Worm (Caenorhabditis elegans): Measurements from ENCODE around the gene Y54E2A.7.
A peak's percentile ranks its signal among the peaks of the same experiment; 100 is the strongest.

Y54E2A.7 gene

DNA sequence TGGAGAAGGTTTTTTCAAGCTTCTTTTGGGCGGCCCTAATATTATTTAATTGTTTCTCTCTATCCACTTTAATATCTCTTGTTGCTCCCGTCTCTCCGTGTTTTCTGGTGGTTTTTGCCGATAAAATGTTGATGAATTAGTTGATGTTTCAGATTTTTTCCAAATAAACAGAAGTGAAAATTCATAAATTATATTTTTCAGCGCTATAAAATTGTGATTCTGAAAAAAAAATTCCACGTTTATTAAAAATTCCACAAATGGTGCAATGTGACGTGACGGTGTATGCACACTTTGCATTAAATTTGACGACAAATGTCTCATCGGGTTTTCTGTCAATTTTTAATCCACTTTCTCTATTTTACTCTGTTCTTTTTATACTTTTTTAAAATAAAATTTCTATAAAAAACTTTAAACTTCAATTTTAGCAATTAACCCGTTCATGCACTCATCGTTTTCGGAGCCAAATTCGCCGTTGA is 25.3 kb upstream of the Y54E2A.7 start, which contains the start of gene tbc-20 (continued):
- TF ChIP-seq B0336.3 (GFP tag; IDR thresholded peaks at IDR 0.05) (0 out of 2 replicates have a peak, but pooled peaks have one; percentile 18), madf-6 (GFP tag; IDR thresholded peaks at IDR 0.05) (peak; percentile 76), unc-130 (GFP tag; optimal IDR thresholded peaks at IDR 0.05) (peak; percentile 12), let-607 (tag; optimal IDR thresholded peaks at IDR 0.05) (peak in 1 of 2 experiments; percentile 32), tbp1 (GFP tag; optimal IDR thresholded peaks at IDR 0.05) (peak; percentile 26), ceh-40 (GFP tag; IDR thresholded peaks at IDR 0.05) (no peak), F57C9.4 (tag; optimal IDR thresholded peaks at IDR 0.05) (no peak), egrh-3 (GFP tag; IDR thresholded peaks at IDR 0.05) (no peak), lin-40 (tag; optimal IDR thresholded peaks at IDR 0.05) (peak; percentile 6), ccch-3 (GFP tag; optimal IDR thresholded peaks at IDR 0.05) (no peak), attf-6 (GFP tag; IDR thresholded peaks at IDR 0.05) (0 out of 2 replicates have a peak, but pooled peaks have one; percentile 19), hrde-1 (tag; optimal IDR thresholded peaks at IDR 0.05; ENCODE audit: borderline replicate concordance) (peak; percentile 38), lin-35 (GFP tag; optimal IDR thresholded peaks at IDR 0.05) (peak in 1 of 3 experiments; percentile 28), lsy-27 (tag; optimal IDR thresholded peaks at IDR 0.05; ENCODE audit: borderline replicate concordance, insufficient read depth) (no peak), hmg-1.2 (GFP tag; IDR thresholded peaks at IDR 0.05) (peak; percentile 38), athp-1 (tag; optimal IDR thresholded peaks at IDR 0.05) (peak; percentile 19)

ce11 chrII:14794935-14795454 is 22.2 kb upstream of the Y54E2A.7 start, which contains the start of gene eif-3.B:
TSS of gene eif-3.B (plus strand) at chrII:14795404.
- TF ChIP-seq Y56A3A.18 (GFP tag; IDR thresholded peaks at IDR 0.05), result no peak
- no peak for TF ChIP-seq ceh-79 (tag; optimal IDR thresholded peaks at IDR 0.05)
- peak; percentile 93 for TF ChIP-seq ceh-27 (GFP tag; optimal IDR thresholded peaks at IDR 0.05)
- TF ChIP-seq F55B11.4 (tag; optimal IDR thresholded peaks at IDR 0.05; ENCODE audit: borderline replicate concordance, insufficient read depth), result no peak
- 0 out of 2 replicates have a peak, but pooled peaks have one; percentile 21 for TF ChIP-seq hmg-20 (GFP tag; IDR thresholded peaks at IDR 0.05)
- TF ChIP-seq ZK185.1 (tag; optimal IDR thresholded peaks at IDR 0.05; ENCODE audit: poor library complexity, severe bottlenecking), result no peak
- TF ChIP-seq cebp-2 (GFP tag; IDR thresholded peaks at IDR 0.05), result no peak
- TF ChIP-seq ceh-91 (GFP tag; IDR thresholded peaks at IDR 0.05), result peak; percentile 39; the same call in 1 of the 2 replicates
- TF ChIP-seq F57C9.4 (tag; optimal IDR thresholded peaks at IDR 0.05), result no peak
- TF ChIP-seq F39B2.1 (GFP tag; IDR thresholded peaks at IDR 0.05), result no peak
- peak; percentile 64 for TF ChIP-seq F23B12.7 (tag; optimal IDR thresholded peaks at IDR 0.05; ENCODE audit: insufficient read depth)
- no peak for TF ChIP-seq hlh-26 (GFP tag; conservative IDR thresholded peaks at IDR 0.05)
- TF ChIP-seq him-1 (tag; optimal IDR thresholded peaks at IDR 0.05), result no peak
- TF ChIP-seq zim-3 (tag; optimal IDR thresholded peaks at IDR 0.05), result no peak
- no peak; the same call in 1 of the 2 replicates for TF ChIP-seq Y79H2A.3 (GFP tag; conservative IDR thresholded peaks at IDR 0.05)
- TF ChIP-seq K12H6.12 (tag; optimal IDR thresholded peaks at IDR 0.05), result peak; percentile 79
- TF ChIP-seq madf-3 (GFP tag; IDR thresholded peaks at IDR 0.05), result peak; percentile 64; the same call in 1 of the 2 replicates
- TF ChIP-seq madf-6 (GFP tag; IDR thresholded peaks at IDR 0.05), result peak; percentile 79
- 0 out of 2 replicates have a peak, but pooled peaks have one; percentile 30 for TF ChIP-seq Y67H2A.10 (GFP tag; conservative IDR thresholded peaks at IDR 0.05)
- 0 out of 2 replicates have a peak, but pooled peaks have one; percentile 37 for TF ChIP-seq Y95B8A.8 (GFP tag; IDR thresholded peaks at IDR 0.05)
- TF ChIP-seq madf-10 (tag; optimal IDR thresholded peaks at IDR 0.05), result peak; percentile 77
- no peak for TF ChIP-seq B0261.1 (tag; optimal IDR thresholded peaks at IDR 0.05)
- TF ChIP-seq lsl-1 (GFP tag; optimal IDR thresholded peaks at IDR 0.05), result peak; percentile 54
- TF ChIP-seq attf-5 (GFP tag; optimal IDR thresholded peaks at IDR 0.05), result peak; percentile 95
- peak; percentile 58 for TF ChIP-seq madf-8 (GFP tag; conservative IDR thresholded peaks at IDR 0.05)
- TF ChIP-seq aptf-2 (GFP tag; conservative IDR thresholded peaks at IDR 0.05), result peak; percentile 62; the same call in 1 of the 2 replicates
- peak; percentile 83 for TF ChIP-seq snpc-3.4 (tag; optimal IDR thresholded peaks at IDR 0.05)
- TF ChIP-seq tbx-9 (tag; optimal IDR thresholded peaks at IDR 0.05; ENCODE audit: borderline replicate concordance), result no peak
- TF ChIP-seq efl-1 (GFP tag; optimal IDR thresholded peaks at IDR 0.05), result peak; percentile 81
- TF ChIP-seq tlf-1 (GFP tag; optimal IDR thresholded peaks at IDR 0.05), result peak; percentile 35
- TF ChIP-seq F22D6.2 (tag; optimal IDR thresholded peaks at IDR 0.05), result peak; percentile 15

Data from whole organism, young adult.